Fruit fly (Drosophila melanogaster) whole organism, embryonic: ENCODE results near the gene Arp2.

Source experiments
- Atf3 ChIP-seq: fragments of 200-800 bp; sonication (Bioruptor generic); optimal IDR thresholded peaks from 3 replicates; lab custom pipeline; 2016; ENCODE audit warnings: missing biosample characterization, missing genetic modification characterization
- Atf6 ChIP-seq: fragments of 200-800 bp; sonication (Bioruptor generic); IDR thresholded peaks from 2 replicates; pipeline ENCODE4 v1.3.6; 2022; ENCODE audit warnings: missing biosample characterization, missing genetic modification characterization
- CG10543 ChIP-seq: fragments of 200-800 bp; sonication (Bioruptor generic); optimal IDR thresholded peaks from 3 replicates; lab custom pipeline; 2017; ENCODE audit warnings: missing biosample characterization, mild to moderate bottlenecking, missing genetic modification characterization, moderate library complexity
- CG12391 ChIP-seq: fragments of 200-800 bp; sonication (Bioruptor generic); optimal IDR thresholded peaks from 3 replicates; lab custom pipeline; 2018; ENCODE audit warnings: missing biosample characterization, mild to moderate bottlenecking, missing genetic modification characterization, moderate library complexity
- CG13123 ChIP-seq: fragments of 200-800 bp; sonication (Bioruptor generic); optimal IDR thresholded peaks from 2 replicates; lab custom pipeline; 2016; ENCODE audit warnings: missing biosample characterization, missing genetic modification characterization
- CG13424 ChIP-seq: fragments of 200-800 bp; sonication (Bioruptor generic); optimal IDR thresholded peaks from 2 replicates; lab custom pipeline; 2019; ENCODE audit warnings: missing biosample characterization, mild to moderate bottlenecking, missing genetic modification characterization, moderate library complexity
- CG14710 ChIP-seq: fragments of 200-800 bp; sonication (Bioruptor generic); optimal IDR thresholded peaks from 3 replicates; lab custom pipeline; 2019; ENCODE audit warnings: missing biosample characterization, mild to moderate bottlenecking, missing genetic modification characterization, moderate library complexity
- CG15601 ChIP-seq: fragments of 200-800 bp; sonication (Bioruptor generic); optimal IDR thresholded peaks from 3 replicates; lab custom pipeline; 2019; ENCODE audit warnings: missing biosample characterization, mild to moderate bottlenecking, missing genetic modification characterization, moderate library complexity
- CG16813 ChIP-seq: fragments of 200-800 bp; sonication (Bioruptor generic); IDR thresholded peaks from 3 replicates; pipeline ENCODE4 v1.3.6; 2022; ENCODE audit warnings: missing biosample characterization, missing genetic modification characterization; ENCODE audit not compliant: partially characterized antibody
- CG17361 ChIP-seq: fragments of 200-800 bp; sonication (Bioruptor generic); IDR thresholded peaks from 3 replicates; pipeline ENCODE4 v1.3.6; 2022; ENCODE audit warnings: missing biosample characterization, missing genetic modification characterization
- CG17912 ChIP-seq: fragments of 200-800 bp; sonication (Bioruptor generic); optimal IDR thresholded peaks from 2 replicates; lab custom pipeline; 2018; ENCODE audit warnings: missing biosample characterization, mild to moderate bottlenecking, missing genetic modification characterization
- CG2678 ChIP-seq: fragments of 200-800 bp; sonication (Bioruptor generic); optimal IDR thresholded peaks from 3 replicates; lab custom pipeline; 2019; ENCODE audit warnings: missing biosample characterization, mild to moderate bottlenecking, missing genetic modification characterization, moderate library complexity
- CG30431 ChIP-seq: fragments of 200-800 bp; sonication (Bioruptor generic); optimal IDR thresholded peaks from 2 replicates; lab custom pipeline; 2017; ENCODE audit warnings: missing biosample characterization, missing genetic modification characterization
- CG4854 ChIP-seq: fragments of 200-800 bp; sonication (Bioruptor generic); optimal IDR thresholded peaks from 2 replicates; lab custom pipeline; 2016; ENCODE audit warnings: missing biosample characterization, missing genetic modification characterization, inconsistent platforms
- CG8765 ChIP-seq: fragments of 200-800 bp; sonication (Bioruptor generic); IDR thresholded peaks from 2 replicates; pipeline ENCODE4 v1.3.6; 2022; ENCODE audit warnings: missing biosample characterization, missing genetic modification characterization
- D19A ChIP-seq: fragments of 200-800 bp; optimal IDR thresholded peaks from 3 replicates; lab custom pipeline; 2019; ENCODE audit warnings: missing biosample characterization, mild to moderate bottlenecking, missing genetic modification characterization, moderate library complexity
- Dad ChIP-seq: fragments of 200-800 bp; sonication (Bioruptor generic); optimal IDR thresholded peaks from 3 replicates; lab custom pipeline; 2016; ENCODE audit warnings: missing biosample characterization, missing genetic modification characterization
- Doc3 ChIP-seq: fragments of 200-800 bp; sonication (Bioruptor generic); IDR thresholded peaks from 3 replicates; pipeline ENCODE4 v1.3.6; 2022; ENCODE audit warnings: missing biosample characterization, missing genetic modification characterization; ENCODE audit not compliant: partially characterized antibody
- Gsc ChIP-seq: fragments of 200-800 bp; sonication (Bioruptor generic); IDR thresholded peaks from 2 replicates; pipeline ENCODE4 v1.3.6; 2022; ENCODE audit warnings: missing biosample characterization, missing genetic modification characterization
- HHEX ChIP-seq: fragments of 200-800 bp; sonication (Bioruptor generic); optimal IDR thresholded peaks from 3 replicates; lab custom pipeline; 2017; ENCODE audit warnings: missing biosample characterization, mild to moderate bottlenecking, missing genetic modification characterization, missing genetic modification reagents
- Med ChIP-seq: fragments of 200-800 bp; sonication (Bioruptor generic); peaks from one replicate; lab custom pipeline; 2016; ENCODE audit warnings: missing biosample characterization, missing genetic modification characterization, mild to moderate bottlenecking, inconsistent platforms, moderate library complexity
- NFAT ChIP-seq: fragments of 200-800 bp; sonication (Bioruptor generic); IDR thresholded peaks from 2 replicates; pipeline ENCODE4 v1.3.6; 2022; ENCODE audit warnings: missing biosample characterization, missing genetic modification characterization
- Optix ChIP-seq: fragments of 200-800 bp; sonication (Bioruptor generic); IDR thresholded peaks from 3 replicates; pipeline ENCODE4 v1.3.6; 2022; ENCODE audit warnings: missing biosample characterization, missing genetic modification characterization
- Side ChIP-seq: fragments of 200-800 bp; sonication (Bioruptor generic); optimal IDR thresholded peaks from 2 replicates; lab custom pipeline; 2016; ENCODE audit warnings: missing biosample characterization, missing genetic modification characterization
- Sry-β ChIP-seq: fragments of 200-800 bp; sonication (Bioruptor generic); optimal IDR thresholded peaks from 2 replicates; lab custom pipeline; 2018; ENCODE audit warnings: missing biosample characterization, mild to moderate bottlenecking, missing genetic modification characterization, moderate library complexity
- Sry-δ ChIP-seq: fragments of 200-800 bp; sonication (Bioruptor generic); optimal IDR thresholded peaks from 2 replicates; lab custom pipeline; 2016; ENCODE audit warnings: missing biosample characterization, missing genetic modification characterization
- ac ChIP-seq: fragments of 200-800 bp; sonication (Bioruptor generic); optimal IDR thresholded peaks from 3 replicates; lab custom pipeline; 2017; ENCODE audit warnings: missing biosample characterization, mild to moderate bottlenecking, missing genetic modification characterization
- ato ChIP-seq: fragments of 200-800 bp; sonication (Bioruptor generic); IDR thresholded peaks from 2 replicates; pipeline ENCODE4 v1.3.6; 2022; ENCODE audit warnings: missing biosample characterization, missing genetic modification characterization; ENCODE audit not compliant: partially characterized antibody
- az2 ChIP-seq: fragments of 200-800 bp; sonication (Bioruptor generic); optimal IDR thresholded peaks from 3 replicates; lab custom pipeline; 2016; ENCODE audit warnings: missing biosample characterization, missing genetic modification characterization
- bab2 ChIP-seq: fragments of 200-800 bp; sonication (Bioruptor generic); optimal IDR thresholded peaks from 2 replicates; lab custom pipeline; 2016; ENCODE audit warnings: missing biosample characterization, missing genetic modification characterization
- br ChIP-seq: fragments of >200 bp; optimal IDR thresholded peaks from 2 replicates; lab custom pipeline; 2017
- cad ChIP-seq: fragments of >200 bp; optimal IDR thresholded peaks from 2 replicates; lab custom pipeline; 2017; ENCODE audit warnings: missing biosample characterization, missing genetic modification characterization
- corto ChIP-seq: fragments of 200-800 bp; sonication (Bioruptor generic); optimal IDR thresholded peaks from 2 replicates; lab custom pipeline; 2016; ENCODE audit warnings: missing biosample characterization, mild to moderate bottlenecking, missing genetic modification characterization, moderate library complexity
- crol ChIP-seq: fragments of 200-800 bp; sonication (Bioruptor generic); IDR thresholded peaks from 2 replicates; pipeline ENCODE4 v1.3.6; 2022; ENCODE audit warnings: missing biosample characterization, missing genetic modification characterization
- dmrt99B ChIP-seq: fragments of 200-800 bp; sonication (Bioruptor generic); optimal IDR thresholded peaks from 2 replicates; lab custom pipeline; 2018; ENCODE audit warnings: missing biosample characterization, mild to moderate bottlenecking, missing genetic modification characterization, moderate library complexity
- dpn ChIP-seq, 2 experiments: fragments of 200-800 bp; sonication (Bioruptor generic); optimal IDR thresholded peaks; 3 replicates each; lab custom pipeline; 2016; ENCODE audit warnings: missing biosample characterization in 2 of 2, missing genetic modification characterization in 2 of 2
- ewg ChIP-seq: fragments of 200-800 bp; sonication (Bioruptor generic); optimal IDR thresholded peaks from 3 replicates; lab custom pipeline; 2017; ENCODE audit warnings: mild to moderate bottlenecking, missing biosample characterization, missing genetic modification reagents, missing genetic modification characterization
- eyg ChIP-seq: fragments of 200-800 bp; sonication (Bioruptor generic); optimal IDR thresholded peaks from 3 replicates; lab custom pipeline; 2016; ENCODE audit warnings: missing biosample characterization, missing genetic modification characterization
- gcm2 ChIP-seq: fragments of 200-800 bp; sonication (Bioruptor generic); optimal IDR thresholded peaks from 2 replicates; lab custom pipeline; 2016; ENCODE audit warnings: missing biosample characterization, missing genetic modification characterization
- gt ChIP-seq: fragments of 200-800 bp; sonication (Bioruptor generic); IDR thresholded peaks from 2 replicates; pipeline ENCODE4 v1.3.6; 2022; ENCODE audit warnings: missing biosample characterization, missing genetic modification characterization
- hkb ChIP-seq, 2 experiments: fragments of 200-800 bp in 1 of 2; fragments of >200 bp in 1 of 2; sonication (Bioruptor generic) in 1 of 2; IDR thresholded peaks in 1 of 2; optimal IDR thresholded peaks in 1 of 2; 2 replicates each; pipeline versions ENCODE4 v1.3.6 to Lab custom; 2017 to 2022; ENCODE audit warnings: missing biosample characterization in 1 of 2, missing genetic modification characterization in 1 of 2
- jumu ChIP-seq: fragments of 200-800 bp; sonication (Bioruptor generic); optimal IDR thresholded peaks from 3 replicates; lab custom pipeline; 2016; ENCODE audit warnings: missing biosample characterization, missing genetic modification characterization
- klu ChIP-seq: fragments of 200-800 bp; sonication (Bioruptor generic); IDR thresholded peaks from 2 replicates; pipeline ENCODE4 v1.3.6; 2022; ENCODE audit warnings: missing biosample characterization, missing genetic modification characterization
- lilli ChIP-seq: fragments of 200-800 bp; sonication (Bioruptor generic); optimal IDR thresholded peaks from 3 replicates; lab custom pipeline; 2016; ENCODE audit warnings: missing biosample characterization, missing genetic modification characterization
- onecut ChIP-seq: fragments of 200-800 bp; sonication (Bioruptor generic); IDR thresholded peaks from 2 replicates; pipeline ENCODE4 v1.3.6; 2022; ENCODE audit warnings: missing biosample characterization, missing genetic modification characterization
- org-1 ChIP-seq: fragments of 200-800 bp; sonication (Bioruptor generic); optimal IDR thresholded peaks from 2 replicates; lab custom pipeline; 2017; ENCODE audit warnings: missing biosample characterization, missing genetic modification characterization
- pb ChIP-seq: fragments of 200-800 bp; sonication (Bioruptor generic); optimal IDR thresholded peaks from 3 replicates; lab custom pipeline; 2016; ENCODE audit warnings: missing biosample characterization, missing genetic modification characterization
- pzg ChIP-seq: fragments of 200-800 bp; sonication (Bioruptor generic); optimal IDR thresholded peaks from 3 replicates; lab custom pipeline; 2018; ENCODE audit warnings: missing biosample characterization, mild to moderate bottlenecking, missing genetic modification characterization, moderate library complexity
- tap ChIP-seq: fragments of 200-800 bp; optimal IDR thresholded peaks from 3 replicates; lab custom pipeline; 2019; ENCODE audit warnings: missing biosample characterization, mild to moderate bottlenecking, missing genetic modification characterization, moderate library complexity
- tup ChIP-seq: fragments of 200-800 bp; sonication (Bioruptor generic); optimal IDR thresholded peaks from 2 replicates; lab custom pipeline; 2016; ENCODE audit warnings: missing biosample characterization, mild to moderate bottlenecking, missing genetic modification characterization, moderate library complexity
- zf30C ChIP-seq: fragments of 200-800 bp; sonication (Bioruptor generic); optimal IDR thresholded peaks from 3 replicates; lab custom pipeline; 2018; ENCODE audit warnings: missing biosample characterization, mild to moderate bottlenecking, missing genetic modification characterization

The Arp2 gene

DNA sequence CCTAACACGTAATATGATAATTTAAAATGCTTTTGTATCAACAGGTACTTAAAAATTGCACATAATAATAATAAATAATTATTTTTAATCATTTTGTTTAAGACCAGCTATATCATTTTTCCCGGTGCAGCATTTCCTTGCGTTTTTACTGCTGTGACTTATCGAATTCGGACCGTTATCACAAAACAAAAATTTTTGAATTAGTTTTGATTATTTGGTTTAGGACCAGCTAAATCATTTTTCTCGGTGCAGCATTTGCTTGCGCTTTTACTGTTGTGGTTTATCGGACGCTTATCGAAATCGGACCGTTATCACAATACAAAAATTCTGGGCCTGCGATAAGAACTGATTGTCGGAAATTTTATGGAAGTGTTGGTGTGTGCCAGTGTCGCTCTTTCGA lies 1.2 kb downstream of the Arp2 start (continued):
- peak; percentile 89 for TF ChIP-seq CG2678 (tag; lab: Kevin White, UChicago)
- TF ChIP-seq cad (GFP tag; lab: Kevin White, UChicago), result no peak
- no peak for TF ChIP-seq CG16813
- TF ChIP-seq Optix (GFP tag; lab: Robert Waterston, UW), result no peak; the same call in none of the 3 replicates
- TF ChIP-seq NFAT (GFP tag; lab: Robert Waterston, UW), result peak; percentile 65
- TF ChIP-seq CG30431, result peak; percentile 75
- peak; percentile 17 for TF ChIP-seq tup
- TF ChIP-seq ac (GFP tag; lab: Kevin White, UChicago), result peak; percentile 38
- no peak for TF ChIP-seq CG17912
- TF ChIP-seq CG4854 (GFP tag; lab: Kevin White, UChicago), result peak; percentile 47
- peak; percentile 81 for TF ChIP-seq D19A
- peak; percentile 89 for TF ChIP-seq CG17361 (GFP tag; lab: Robert Waterston, UW)
- no peak for TF ChIP-seq CG10543 (GFP tag; lab: Kevin White, UChicago)
- no peak for TF ChIP-seq jumu
- no peak for TF ChIP-seq gt
- peak; percentile 83 for TF ChIP-seq CG13424 (tag; lab: Kevin White, UChicago)
- peak; percentile 69 for TF ChIP-seq CG14710 (tag; lab: Kevin White, UChicago)
- TF ChIP-seq Sry-β (GFP tag; lab: Kevin White, UChicago), result no peak
- peak; percentile 65 for TF ChIP-seq onecut
- peak; percentile 32 for TF ChIP-seq Side (GFP tag; lab: Kevin White, UChicago)
- peak; percentile 57 for TF ChIP-seq pb (GFP tag; lab: Kevin White, UChicago)
- peak; percentile 19 for TF ChIP-seq Sry-δ (GFP tag; lab: Kevin White, UChicago)
- peak; percentile 84 for TF ChIP-seq HHEX
- TF ChIP-seq pzg (GFP tag; lab: Kevin White, UChicago), result no peak
- TF ChIP-seq az2 (GFP tag; lab: Kevin White, UChicago), result peak; percentile 83
- no peak for TF ChIP-seq klu (GFP tag; lab: Robert Waterston, UW)
- TF ChIP-seq Gsc (GFP tag; lab: Robert Waterston, UW), result no peak
- TF ChIP-seq tap (tag; lab: Kevin White, UChicago), result peak; percentile 72
- TF ChIP-seq Atf6 (GFP tag; lab: Robert Waterston, UW), result peak; percentile 85
- TF ChIP-seq CG13123, result peak; percentile 46
- TF ChIP-seq CG12391, result peak; percentile 87
- no peak for TF ChIP-seq Doc3 (GFP tag; lab: Robert Waterston, UW)
- TF ChIP-seq Med (GFP tag; lab: Kevin White, UChicago), result peak; percentile 94
- TF ChIP-seq eyg (GFP tag; lab: Kevin White, UChicago), result peak; percentile 57
- peak; percentile 89 for TF ChIP-seq zf30C
- TF ChIP-seq gcm2 (GFP tag; lab: Kevin White, UChicago), result peak; percentile 8
- TF ChIP-seq dpn (GFP tag; optimal IDR thresholded peaks at IDR 0.05; lab: Kevin White, UChicago), result peak; percentile 78 to 79
- TF ChIP-seq lilli (GFP tag; lab: Kevin White, UChicago), result peak; percentile 80
- no peak for TF ChIP-seq br (lab: Kevin White, UChicago)
- no peak for TF ChIP-seq corto
- no peak for TF ChIP-seq hkb (optimal IDR thresholded peaks at IDR 0.05; lab: Kevin White, UChicago)
- TF ChIP-seq hkb (GFP tag; IDR thresholded peaks at IDR 0.05; lab: Robert Waterston, UW), result peak; percentile 86
- TF ChIP-seq dmrt99B, result peak; percentile 88
- peak; percentile 63 for TF ChIP-seq bab2 (GFP tag; lab: Kevin White, UChicago)
- peak; percentile 49 for TF ChIP-seq ewg (GFP tag; lab: Kevin White, UChicago)
- TF ChIP-seq CG8765, result no peak
- no peak for TF ChIP-seq Dad (GFP tag; lab: Kevin White, UChicago)
- peak; percentile 55 for TF ChIP-seq CG15601
- no peak for TF ChIP-seq ato (GFP tag; lab: Robert Waterston, UW)
- peak; percentile 74 for TF ChIP-seq org-1 (GFP tag; lab: Kevin White, UChicago)
- peak; percentile 8 for TF ChIP-seq Atf3
- no peak for TF ChIP-seq crol (GFP tag; lab: Robert Waterston, UW)
